Fruit fly (Drosophila melanogaster): ENCODE measurements around the gene CG42564.

The CG42564 gene

DNA sequence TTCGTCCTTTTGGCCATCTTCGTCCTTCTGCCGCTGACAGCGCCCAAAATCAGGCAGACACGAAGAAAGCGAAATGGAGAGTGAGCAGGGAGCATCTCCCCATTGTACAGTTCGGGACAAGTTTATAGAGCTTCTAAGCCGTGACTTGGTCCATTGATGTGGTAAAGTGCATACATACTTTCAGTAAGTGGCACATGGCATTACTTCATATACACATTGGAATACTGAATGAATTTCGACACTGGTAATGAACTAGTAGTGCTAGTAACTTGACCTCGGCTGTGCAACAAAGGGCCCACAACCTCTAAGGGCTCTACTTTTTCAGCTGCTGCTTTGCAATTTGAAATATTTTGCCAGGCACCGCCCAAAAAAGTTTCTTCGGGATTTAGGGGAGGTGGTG, 42.0 kb downstream of the CG42564 start (continued):
- peak; percentile 93 for TF ChIP-seq Hmr (GFP tag; optimal IDR thresholded peaks at IDR 0.05)
- peak; percentile 66 for TF ChIP-seq Bteb2 (GFP tag; optimal IDR thresholded peaks at IDR 0.05)
- TF ChIP-seq CG13123 (GFP tag; optimal IDR thresholded peaks at IDR 0.05), result no peak
- TF ChIP-seq chinmo (GFP tag; IDR thresholded peaks at IDR 0.05; ENCODE audit: partially characterized antibody), result no peak
- no peak for TF ChIP-seq CG2202 (tag; optimal IDR thresholded peaks at IDR 0.05)
- no peak for TF ChIP-seq fd102C (GFP tag; optimal IDR thresholded peaks at IDR 0.05)
- TF ChIP-seq Deaf1 (tag; optimal IDR thresholded peaks at IDR 0.05), result peak; percentile 61
- TF ChIP-seq CG16815 (GFP tag; optimal IDR thresholded peaks at IDR 0.05), result peak; percentile 46
- TF ChIP-seq CG10274 (GFP tag; optimal IDR thresholded peaks at IDR 0.05), result peak; percentile 36
- peak; percentile 63 for TF ChIP-seq Fer2 (tag; optimal IDR thresholded peaks at IDR 0.05)
- TF ChIP-seq CG9932 (GFP tag; IDR thresholded peaks at IDR 0.05), result peak; percentile 73
- TF ChIP-seq Myb (GFP tag; optimal IDR thresholded peaks at IDR 0.05), result peak; percentile 55
- peak; percentile 50 for TF ChIP-seq CG11398 (GFP tag; optimal IDR thresholded peaks at IDR 0.05)
- no peak for TF ChIP-seq CG4617 (GFP tag; optimal IDR thresholded peaks at IDR 0.05; ENCODE audit: borderline replicate concordance)
- peak; percentile 49 for TF ChIP-seq Blimp-1 (GFP tag; optimal IDR thresholded peaks at IDR 0.05)
- TF ChIP-seq wek (GFP tag; optimal IDR thresholded peaks at IDR 0.05), result no peak
- no peak for TF ChIP-seq CG15479 (GFP tag; optimal IDR thresholded peaks at IDR 0.05)
- peak; percentile 30 for TF ChIP-seq CG2116 (GFP tag; optimal IDR thresholded peaks at IDR 0.05)
- TF ChIP-seq Med (GFP tag), result peak; percentile 98
- TF ChIP-seq slp2 (GFP tag; optimal IDR thresholded peaks at IDR 0.05), result peak; percentile 74
- peak; percentile 55; the same call in 1 of the 2 replicates for TF ChIP-seq dimm (GFP tag; IDR thresholded peaks at IDR 0.05)
- TF ChIP-seq danr (GFP tag; IDR thresholded peaks at IDR 0.05), result 0 out of 2 replicates have a peak, but pooled peaks have one; percentile 28
- no peak for TF ChIP-seq BEAF-32 (GFP tag; optimal IDR thresholded peaks at IDR 0.05)
- no peak for TF ChIP-seq CG42726 (GFP tag; IDR thresholded peaks at IDR 0.05; ENCODE audit: partially characterized antibody)
- no peak for TF ChIP-seq Lpt (GFP tag; optimal IDR thresholded peaks at IDR 0.05)
- peak; percentile 42 for TF ChIP-seq vfl (GFP tag; optimal IDR thresholded peaks at IDR 0.05)
- peak; percentile 88 for TF ChIP-seq CG32532 (GFP tag; IDR thresholded peaks at IDR 0.05)
- peak; percentile 28 for TF ChIP-seq CG9437 (GFP tag; optimal IDR thresholded peaks at IDR 0.05)
- TF ChIP-seq Usf (GFP tag; optimal IDR thresholded peaks at IDR 0.05), result peak; percentile 51
- TF ChIP-seq sc (optimal IDR thresholded peaks at IDR 0.05), result no peak
- TF ChIP-seq sc (GFP tag; optimal IDR thresholded peaks at IDR 0.05), result no peak
- peak; percentile 59 for TF ChIP-seq CG10543 (GFP tag; optimal IDR thresholded peaks at IDR 0.05)
- TF ChIP-seq CG15269 (tag; optimal IDR thresholded peaks at IDR 0.05), result peak; percentile 79
- peak; percentile 65 for TF ChIP-seq D19B (GFP tag; optimal IDR thresholded peaks at IDR 0.05)
- peak; percentile 59 for TF ChIP-seq Dek (tag; optimal IDR thresholded peaks at IDR 0.05)
- peak; percentile 56; the same call in 2 of the 3 replicates for TF ChIP-seq CG14050 (GFP tag; IDR thresholded peaks at IDR 0.05)
- TF ChIP-seq ewg (GFP tag; optimal IDR thresholded peaks at IDR 0.05), result peak; percentile 44
- TF ChIP-seq otp (GFP tag; IDR thresholded peaks at IDR 0.05), result peak; percentile 75; the same call in 2 of the 3 replicates
- peak; percentile 8 for TF ChIP-seq MTF-1 (GFP tag; optimal IDR thresholded peaks at IDR 0.05; ENCODE audit: borderline replicate concordance)
- TF ChIP-seq twi (tag; optimal IDR thresholded peaks at IDR 0.05), result no peak
- peak; percentile 87 for TF ChIP-seq Dbx (GFP tag; IDR thresholded peaks at IDR 0.05)
- TF ChIP-seq CG4730 (GFP tag; IDR thresholded peaks at IDR 0.05), result peak; percentile 62; the same call in 1 of the 2 replicates
- TF ChIP-seq chif (GFP tag; optimal IDR thresholded peaks at IDR 0.05), result peak; percentile 29 to 35
- TF ChIP-seq CG1647 (GFP tag; optimal IDR thresholded peaks at IDR 0.05), result peak; percentile 46
- peak; percentile 60 for TF ChIP-seq fd3F (GFP tag; optimal IDR thresholded peaks at IDR 0.05)
- TF ChIP-seq tup (GFP tag; optimal IDR thresholded peaks at IDR 0.05), result no peak
- no peak for TF ChIP-seq CG33557 (GFP tag; optimal IDR thresholded peaks at IDR 0.05)
- TF ChIP-seq tap (tag; optimal IDR thresholded peaks at IDR 0.05), result peak; percentile 36
- peak; percentile 83 for TF ChIP-seq Atf6 (GFP tag; IDR thresholded peaks at IDR 0.05)
- peak; percentile 70; the same call in 1 of the 2 replicates for TF ChIP-seq CG8765 (GFP tag; IDR thresholded peaks at IDR 0.05)

Data from whole organism, embryonic.